Worm (Caenorhabditis elegans) whole organism, L4 larva: ENCODE data around the gene coa-7.
A peak's percentile ranks its signal among the peaks of the same experiment; 100 is the strongest.

Experiments used
- D1046.2 ChIP-seq: fragments of 200-800 bp; sonication (Bioruptor generic); IDR thresholded peaks from 2 replicates; pipeline ENCODE4 v1.3.6; 2022; ENCODE audit warnings: missing genetic modification characterization, missing compliant biosample characterization
- F44E2.7 ChIP-seq: fragments of 200-800 bp; sonication (Bioruptor generic); IDR thresholded peaks from 2 replicates; pipeline ENCODE4 v2.1.2; 2022; ENCODE audit warnings: missing genetic modification characterization, missing compliant biosample characterization
- F49E8.2 ChIP-seq: sonication (generic microtip); optimal IDR thresholded peaks from 2 replicates; lab custom pipeline; 2016; ENCODE audit warnings: missing compliant biosample characterization, mild to moderate bottlenecking, missing genetic modification characterization, borderline replicate concordance
- R02D3.7 ChIP-seq: fragments of 150-350 bp; sonication (generic microtip); optimal IDR thresholded peaks from 3 replicates; lab custom pipeline; 2014; ENCODE audit warnings: missing biosample characterization, missing genetic modification characterization
- T20F7.1 ChIP-seq: fragments of 200-800 bp; sonication (Bioruptor generic); optimal IDR thresholded peaks from 2 replicates; lab custom pipeline; 2018; ENCODE audit warnings: mild to moderate bottlenecking, missing genetic modification characterization, missing compliant biosample characterization
- Y105C5A.15 ChIP-seq: fragments of 200-800 bp; sonication (Bioruptor generic); IDR thresholded peaks from 2 replicates; pipeline ENCODE4 v1.3.6; 2022; ENCODE audit warnings: missing genetic modification characterization, missing compliant biosample characterization
- Y48G9A.11 ChIP-seq: fragments of 200-800 bp; sonication (Bioruptor generic); IDR thresholded peaks from 2 replicates; pipeline ENCODE4 v1.3.6; 2022; ENCODE audit warnings: missing genetic modification reagents, missing genetic modification characterization, missing compliant biosample characterization
- Y5F2A.4 ChIP-seq: fragments of 200-800 bp; sonication (Bioruptor generic); optimal IDR thresholded peaks from 2 replicates; lab custom pipeline; 2018; ENCODE audit warnings: mild to moderate bottlenecking, missing genetic modification characterization, missing compliant biosample characterization
- ZK337.2 ChIP-seq: fragments of 200-800 bp; sonication (Bioruptor generic); IDR thresholded peaks from 2 replicates; pipeline ENCODE4 v1.3.6; 2022; ENCODE audit warnings: missing genetic modification reagents, missing genetic modification characterization, missing compliant biosample characterization
- ZK546.5 ChIP-seq, 2 experiments: sonication (generic microtip); optimal IDR thresholded peaks; 2 replicates each; lab custom pipeline; 2017; ENCODE audit warnings: missing biosample characterization in 2 of 2, missing genetic modification characterization in 2 of 2
- arid-1 ChIP-seq: fragments of 200-800 bp; sonication (Bioruptor generic); conservative IDR thresholded peaks from 2 replicates; pipeline ENCODE4 v1.3.6; 2022; ENCODE audit warnings: missing genetic modification reagents, missing genetic modification characterization, missing compliant biosample characterization
- attf-4 ChIP-seq: sonication (generic microtip); optimal IDR thresholded peaks from 3 replicates; lab custom pipeline; 2017; ENCODE audit warnings: missing biosample characterization, missing genetic modification characterization
- ceh-20 ChIP-seq: fragments of 200-800 bp; sonication (Bioruptor generic); IDR thresholded peaks from 2 replicates; pipeline ENCODE4 v1.3.6; 2022; ENCODE audit warnings: missing genetic modification reagents, missing genetic modification characterization, missing compliant biosample characterization
- ceh-82 ChIP-seq: sonication (generic microtip); optimal IDR thresholded peaks from 2 replicates; lab custom pipeline; 2017; ENCODE audit warnings: missing biosample characterization, missing genetic modification characterization
- ctbp-1 ChIP-seq: fragments of 200-800 bp; sonication (Bioruptor generic); IDR thresholded peaks from 2 replicates; pipeline ENCODE4 v1.3.6; 2022; ENCODE audit warnings: missing genetic modification reagents, missing genetic modification characterization, missing compliant biosample characterization
- daf-16 ChIP-seq, 3 experiments: sonication (generic microtip); optimal IDR thresholded peaks; 2 replicates each; lab custom pipeline; 2016 to 2017; ENCODE audit warnings: missing genetic modification characterization in 3 of 3, missing genetic modification reagents in 3 of 3, mild to moderate bottlenecking in 2 of 3, missing compliant biosample characterization in 2 of 3, missing biosample characterization in 1 of 3, moderate library complexity in 1 of 3
- egl-27 ChIP-seq: sonication (generic microtip); optimal IDR thresholded peaks from 3 replicates; lab custom pipeline; 2017; ENCODE audit warnings: missing biosample characterization, missing genetic modification reagents, missing genetic modification characterization
- fos-1 ChIP-seq: fragments of 150-350 bp; optimal IDR thresholded peaks from 2 replicates; lab custom pipeline; 2014; ENCODE audit warnings: missing biosample characterization, missing genetic modification characterization
- hif-1 ChIP-seq, 2 experiments: sonication (generic microtip); optimal IDR thresholded peaks; 2 replicates each; lab custom pipeline; 2016 to 2017; ENCODE audit warnings: missing compliant biosample characterization in 2 of 2, missing genetic modification characterization in 2 of 2, missing genetic modification reagents in 2 of 2, missing genotype in 2 of 2, mild to moderate bottlenecking in 1 of 2
- hlh-30 ChIP-seq: sonication (generic microtip); optimal IDR thresholded peaks from 2 replicates; lab custom pipeline; 2017; ENCODE audit warnings: antibody characterized with exemption, mild to moderate bottlenecking, missing genetic modification characterization, missing compliant biosample characterization; ENCODE audit not compliant: insufficient read depth
- hmg-1.1 ChIP-seq: fragments of 200-800 bp; sonication (Bioruptor generic); IDR thresholded peaks from 2 replicates; pipeline ENCODE4 v1.3.6; 2022; ENCODE audit warnings: missing genetic modification reagents, missing genetic modification characterization, missing compliant biosample characterization
- lin-1 ChIP-seq: fragments of 200-800 bp; sonication (Bioruptor generic); IDR thresholded peaks from 2 replicates; pipeline ENCODE4 v1.3.6; 2022; ENCODE audit warnings: missing genetic modification reagents, missing genetic modification characterization, missing compliant biosample characterization
- lin-13 ChIP-seq: fragments of 150-350 bp; optimal IDR thresholded peaks from 2 replicates; lab custom pipeline; 2014; ENCODE audit warnings: missing biosample characterization, missing genetic modification reagents, missing genetic modification characterization
- lin-38 ChIP-seq: fragments of 200-800 bp; sonication (Bioruptor generic); IDR thresholded peaks from 2 replicates; pipeline ENCODE4 v1.3.6; 2022; ENCODE audit warnings: missing genetic modification reagents, missing genetic modification characterization, missing compliant biosample characterization
- lin-39 ChIP-seq: fragments of 150-350 bp; optimal IDR thresholded peaks from 2 replicates; lab custom pipeline; 2014; ENCODE audit warnings: missing biosample characterization, missing genetic modification reagents, missing genetic modification characterization
- lir-3 ChIP-seq: sonication (generic microtip); optimal IDR thresholded peaks from 2 replicates; lab custom pipeline; 2016; ENCODE audit warnings: mild to moderate bottlenecking, missing genetic modification characterization, missing compliant biosample characterization
- mdl-1 ChIP-seq, 2 experiments: fragments of 150-350 bp in 1 of 2; sonication (generic microtip) in 1 of 2; optimal IDR thresholded peaks; 2 replicates each; lab custom pipeline; 2014 to 2017; ENCODE audit warnings: missing biosample characterization in 2 of 2, missing genetic modification characterization in 2 of 2
- mep-1 ChIP-seq: fragments of 150-350 bp; sonication (generic microtip); optimal IDR thresholded peaks from 3 replicates; lab custom pipeline; 2014; ENCODE audit warnings: missing biosample characterization, missing genetic modification characterization
- mes-2 ChIP-seq: sonication (generic microtip); optimal IDR thresholded peaks from 2 replicates; lab custom pipeline; 2016; ENCODE audit warnings: missing genotype, mild to moderate bottlenecking, missing genetic modification characterization, missing compliant biosample characterization; ENCODE audit not compliant: poor library complexity, severe bottlenecking
- nhr-11 ChIP-seq: fragments of 150-350 bp; optimal IDR thresholded peaks from 2 replicates; lab custom pipeline; 2014; ENCODE audit warnings: missing biosample characterization, missing genetic modification characterization
- nhr-237 ChIP-seq: sonication (generic microtip); optimal IDR thresholded peaks from 2 replicates; lab custom pipeline; 2017; ENCODE audit warnings: missing biosample characterization, missing genetic modification characterization
- nhr-25 ChIP-seq: sonication (generic microtip); optimal IDR thresholded peaks from 2 replicates; lab custom pipeline; 2017; ENCODE audit warnings: missing genetic modification characterization, mild to moderate bottlenecking, missing compliant biosample characterization, antibody characterized with exemption, moderate library complexity, borderline replicate concordance; ENCODE audit not compliant: insufficient read depth
- nhr-28 ChIP-seq: fragments of 150-350 bp; optimal IDR thresholded peaks from 2 replicates; lab custom pipeline; 2014; ENCODE audit warnings: missing biosample characterization, missing genetic modification characterization
- nhr-41 ChIP-seq: fragments of 200-800 bp; sonication (Bioruptor generic); IDR thresholded peaks from 2 replicates; pipeline ENCODE4 v1.3.6; 2022; ENCODE audit warnings: missing genetic modification reagents, missing genetic modification characterization, missing compliant biosample characterization
- nhr-48 ChIP-seq: sonication (generic microtip); optimal IDR thresholded peaks from 2 replicates; lab custom pipeline; 2016; ENCODE audit warnings: mild to moderate bottlenecking, missing genetic modification characterization, missing compliant biosample characterization
- nhr-6 ChIP-seq: fragments of 150-350 bp; optimal IDR thresholded peaks from 2 replicates; lab custom pipeline; 2014; ENCODE audit warnings: missing biosample characterization, missing genetic modification characterization
- php-3 ChIP-seq: fragments of 200-800 bp; sonication (Bioruptor generic); IDR thresholded peaks from 2 replicates; pipeline ENCODE4 v1.3.6; 2022; ENCODE audit warnings: missing genetic modification reagents, missing genetic modification characterization, missing compliant biosample characterization
- rbr-2 ChIP-seq: sonication (generic microtip); optimal IDR thresholded peaks from 2 replicates; lab custom pipeline; 2016; ENCODE audit warnings: missing genotype, missing genetic modification characterization, missing compliant biosample characterization
- sdz-12 ChIP-seq: fragments of 200-800 bp; sonication (Bioruptor generic); optimal IDR thresholded peaks from 2 replicates; lab custom pipeline; 2018; ENCODE audit warnings: mild to moderate bottlenecking, missing genetic modification characterization, missing compliant biosample characterization
- skn-1 ChIP-seq: fragments of 150-350 bp; optimal IDR thresholded peaks from 2 replicates; lab custom pipeline; 2014; ENCODE audit warnings: missing biosample characterization, missing genetic modification characterization
- snpc-4 ChIP-seq: fragments of 150-350 bp; optimal IDR thresholded peaks from 2 replicates; lab custom pipeline; 2014; ENCODE audit warnings: missing biosample characterization, missing genetic modification characterization
- spr-3 ChIP-seq: fragments of 200-800 bp; sonication (Bioruptor generic); optimal IDR thresholded peaks from 2 replicates; lab custom pipeline; 2018; ENCODE audit warnings: mild to moderate bottlenecking, missing genetic modification characterization, missing compliant biosample characterization
- tra-1 ChIP-seq: fragments of 200-800 bp; sonication (Bioruptor generic); IDR thresholded peaks from 2 replicates; pipeline ENCODE4 v1.3.6; 2022; ENCODE audit warnings: missing genetic modification reagents, missing genetic modification characterization, missing compliant biosample characterization
- unc-39 ChIP-seq: sonication (generic microtip); optimal IDR thresholded peaks from 2 replicates; lab custom pipeline; 2017; ENCODE audit warnings: missing biosample characterization, missing genetic modification characterization
- vab-7 ChIP-seq: fragments of 200-800 bp; sonication (Bioruptor generic); IDR thresholded peaks from 2 replicates; pipeline ENCODE4 v1.3.6; 2022; ENCODE audit warnings: missing genetic modification reagents, missing genetic modification characterization, missing compliant biosample characterization
- zip-11 ChIP-seq: fragments of 200-800 bp; sonication (Bioruptor generic); IDR thresholded peaks from 2 replicates; pipeline ENCODE4 v1.3.6; 2022; ENCODE audit warnings: missing genetic modification characterization, missing compliant biosample characterization
- zip-2 ChIP-seq: fragments of 150-350 bp; optimal IDR thresholded peaks from 2 replicates; lab custom pipeline; 2014; ENCODE audit warnings: missing biosample characterization, missing genetic modification characterization

The coa-7 gene

DNA sequence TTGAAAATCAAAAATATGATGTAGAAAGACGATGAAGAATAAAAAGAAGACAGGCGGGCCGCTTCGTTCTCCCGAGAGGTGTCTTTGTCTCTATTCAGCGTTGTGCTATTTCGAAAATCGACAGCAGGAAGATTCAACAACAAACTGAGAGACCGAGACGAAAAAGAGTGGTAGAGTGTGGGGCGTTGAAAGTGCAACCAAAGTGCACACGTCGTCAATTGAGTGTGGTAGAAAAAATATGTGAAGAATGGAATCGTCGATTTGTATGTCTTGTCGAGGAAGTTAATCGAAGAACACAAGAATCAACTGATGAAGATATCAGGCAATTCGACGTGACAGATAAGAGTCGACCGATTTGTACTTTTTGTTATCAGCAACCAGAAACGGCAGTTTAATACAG lies 31.8 kb downstream of the coa-7 start (continued):
- peak; percentile 55 for TF ChIP-seq mes-2 (tag; lab: Kevin White, UChicago)
- TF ChIP-seq daf-16 (GFP tag; optimal IDR thresholded peaks at IDR 0.05; lab: Kevin White, UChicago) = no peak
- TF ChIP-seq daf-16 (tag; optimal IDR thresholded peaks at IDR 0.05; lab: Kevin White, UChicago) = peak; percentile 53
- TF ChIP-seq ceh-82 (tag; lab: Kevin White, UChicago) = no peak
- TF ChIP-seq R02D3.7 (tag; lab: Kevin White, UChicago) = no peak
- no peak for TF ChIP-seq fos-1 (tag; lab: Kevin White, UChicago)
- no peak for TF ChIP-seq sdz-12
- TF ChIP-seq unc-39 = no peak
- no peak for TF ChIP-seq ZK337.2 (GFP tag; lab: Robert Waterston, UW)
- TF ChIP-seq ctbp-1 (GFP tag; lab: Robert Waterston, UW) = no peak
- peak; percentile 23; the same call in 1 of the 2 replicates for TF ChIP-seq lin-38 (GFP tag; lab: Robert Waterston, UW)
- TF ChIP-seq nhr-6 (tag; lab: Kevin White, UChicago) = peak; percentile 45
- TF ChIP-seq nhr-41 (GFP tag; lab: Robert Waterston, UW) = no peak
- TF ChIP-seq nhr-237 (tag; lab: Kevin White, UChicago) = no peak
- peak; percentile 40 for TF ChIP-seq nhr-25 (tag; lab: Kevin White, UChicago)
- no peak for TF ChIP-seq zip-2 (tag; lab: Kevin White, UChicago)
- peak in 1 of 2 experiments; percentile 73 for TF ChIP-seq mdl-1 (tag; optimal IDR thresholded peaks at IDR 0.05; lab: Kevin White, UChicago)
- peak; percentile 82 for TF ChIP-seq nhr-48
- TF ChIP-seq nhr-11 (tag; lab: Kevin White, UChicago) = peak; percentile 28
- TF ChIP-seq lin-13 = no peak

DNA sequence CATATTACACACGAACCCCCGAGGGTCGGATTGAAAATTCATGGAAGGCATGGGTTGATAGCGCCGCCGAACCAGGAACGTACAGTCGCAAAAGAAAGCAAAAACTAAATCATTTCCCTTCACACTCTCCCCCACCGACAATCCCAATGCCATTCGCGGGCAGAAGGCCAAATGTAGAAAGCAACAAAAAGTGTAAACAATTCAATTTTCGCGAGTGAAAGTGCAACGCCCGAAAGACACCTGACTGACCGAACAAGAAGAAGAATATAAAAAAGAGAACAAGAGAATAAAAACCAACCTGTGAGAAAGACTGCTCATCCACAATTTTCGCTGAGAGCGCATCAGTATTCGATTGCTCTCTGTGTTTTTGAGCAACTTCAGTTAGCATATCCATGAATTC lies 33.2 kb downstream of the coa-7 start:
- TF ChIP-seq daf-16 (GFP tag; optimal IDR thresholded peaks at IDR 0.05; lab: Kevin White, UChicago) = no peak
- peak; percentile 33 for TF ChIP-seq daf-16 (tag; optimal IDR thresholded peaks at IDR 0.05; lab: Kevin White, UChicago)
- peak; percentile 88 for TF ChIP-seq nhr-25 (tag; lab: Kevin White, UChicago)
- TF ChIP-seq skn-1 = no peak
- no peak for TF ChIP-seq vab-7
- no peak for TF ChIP-seq ZK546.5 (tag; optimal IDR thresholded peaks at IDR 0.05; lab: Kevin White, UChicago)
- peak; percentile 82 for TF ChIP-seq mep-1 (tag; lab: Kevin White, UChicago)
- TF ChIP-seq lir-3 (tag; lab: Kevin White, UChicago) = no peak
- TF ChIP-seq mdl-1 (tag; optimal IDR thresholded peaks at IDR 0.05; lab: Kevin White, UChicago) = peak in 1 of 2 experiments; percentile 40
- peak; percentile 67 for TF ChIP-seq nhr-28
- TF ChIP-seq hlh-30 (tag; lab: Kevin White, UChicago) = peak; percentile 78
- no peak for TF ChIP-seq Y105C5A.15 (GFP tag; lab: Robert Waterston, UW)
- no peak for TF ChIP-seq php-3 (GFP tag; lab: Robert Waterston, UW)
- no peak for TF ChIP-seq fos-1 (tag; lab: Kevin White, UChicago)
- no peak for TF ChIP-seq F49E8.2 (tag; lab: Kevin White, UChicago)
- no peak for TF ChIP-seq T20F7.1 (GFP tag; lab: Kevin White, UChicago)
- 0 out of 2 replicates have a peak, but pooled peaks have one; percentile 28 for TF ChIP-seq D1046.2
- TF ChIP-seq egl-27 (tag; lab: Kevin White, UChicago) = no peak
- TF ChIP-seq F44E2.7 (GFP tag; lab: Robert Waterston, UW) = no peak
- no peak for TF ChIP-seq snpc-4 (tag; lab: Kevin White, UChicago)
- no peak for TF ChIP-seq spr-3
- TF ChIP-seq nhr-11 (tag; lab: Kevin White, UChicago) = peak; percentile 28
- no peak for TF ChIP-seq hif-1 (tag; optimal IDR thresholded peaks at IDR 0.05; lab: Kevin White, UChicago)
- 0 out of 2 replicates have a peak, but pooled peaks have one; percentile 10 for TF ChIP-seq hmg-1.1
- no peak for TF ChIP-seq tra-1 (GFP tag; lab: Robert Waterston, UW)
- TF ChIP-seq rbr-2 (tag; lab: Kevin White, UChicago) = no peak
- TF ChIP-seq lin-1 (GFP tag; lab: Robert Waterston, UW) = no peak
- no peak for TF ChIP-seq nhr-6 (tag; lab: Kevin White, UChicago)
- TF ChIP-seq zip-11 (GFP tag; lab: Robert Waterston, UW) = no peak
- no peak for TF ChIP-seq nhr-41 (GFP tag; lab: Robert Waterston, UW)
- no peak for TF ChIP-seq Y48G9A.11
- TF ChIP-seq attf-4 = no peak
- no peak for TF ChIP-seq zip-2 (tag; lab: Kevin White, UChicago)
- no peak for TF ChIP-seq unc-39
- TF ChIP-seq nhr-237 (tag; lab: Kevin White, UChicago) = no peak
- TF ChIP-seq R02D3.7 (tag; lab: Kevin White, UChicago) = no peak
- TF ChIP-seq Y5F2A.4 (GFP tag; lab: Kevin White, UChicago) = no peak
- no peak for TF ChIP-seq ceh-20 (GFP tag; lab: Robert Waterston, UW)
- no peak for TF ChIP-seq arid-1 (GFP tag; lab: Robert Waterston, UW)
- TF ChIP-seq lin-39 (tag; lab: Kevin White, UChicago) = no peak
- TF ChIP-seq ceh-82 (tag; lab: Kevin White, UChicago) = no peak
